Worm (Caenorhabditis elegans): ENCODE results near the gene dnj-7.

ce11 chrX:7149670-7150069 is 44.7 kb upstream of the dnj-7 start:
- TF ChIP-seq unc-39 (tag; optimal IDR thresholded peaks at IDR 0.05) (no peak), nhr-237 (tag; optimal IDR thresholded peaks at IDR 0.05) (no peak), nhr-11 (tag; optimal IDR thresholded peaks at IDR 0.05) (no peak)
